Worm (Caenorhabditis elegans): ENCODE results near the gene ZK262.4.

- no peak for TF ChIP-seq elt-1 (tag; optimal IDR thresholded peaks at IDR 0.05; ENCODE audit: borderline replicate concordance, insufficient read depth)
- TF ChIP-seq sem-2 (GFP tag; optimal IDR thresholded peaks at IDR 0.05): no peak
- no peak for TF ChIP-seq snpc-4 (tag; optimal IDR thresholded peaks at IDR 0.05)
Observed at ce11 chrV:18424471-18424870, at the start of gene ZK262.4.

Measured in whole organism, mixed stage, embryonic.